Fruit fly (Drosophila melanogaster) whole organism, adult: ENCODE results near the gene bocks.

Experiments
- CG11617 ChIP-seq: fragments of 200-800 bp; sonication (Bioruptor generic); optimal IDR thresholded peaks from 2 replicates; lab custom pipeline; 2017; ENCODE audit warnings: mild to moderate bottlenecking, missing biosample characterization, missing genetic modification reagents, missing genetic modification characterization
- CG12768 ChIP-seq: fragments of 200-800 bp; sonication (Bioruptor generic); optimal IDR thresholded peaks from 2 replicates; lab custom pipeline; 2017; ENCODE audit warnings: missing biosample characterization, missing genetic modification characterization, mild to moderate bottlenecking, moderate library complexity, missing genetic modification reagents
- CG14711 ChIP-seq: fragments of 200-800 bp; sonication (Bioruptor generic); optimal IDR thresholded peaks from 2 replicates; lab custom pipeline; 2018; ENCODE audit warnings: missing biosample characterization, mild to moderate bottlenecking, missing genetic modification characterization, moderate library complexity
- CG1620 ChIP-seq: fragments of 200-800 bp; sonication (Bioruptor generic); optimal IDR thresholded peaks from 2 replicates; lab custom pipeline; 2016; ENCODE audit warnings: missing biosample characterization, missing genetic modification characterization
- CG33017 ChIP-seq: fragments of 200-800 bp; sonication (Bioruptor generic); optimal IDR thresholded peaks from 2 replicates; lab custom pipeline; 2018; ENCODE audit warnings: missing biosample characterization, mild to moderate bottlenecking, missing genetic modification characterization, moderate library complexity
- CG5204 ChIP-seq: fragments of 200-800 bp; sonication (Bioruptor generic); optimal IDR thresholded peaks from 2 replicates; lab custom pipeline; 2016; ENCODE audit warnings: missing biosample characterization, missing genetic modification characterization
- CG7045 ChIP-seq: fragments of 200-800 bp; sonication (Bioruptor generic); optimal IDR thresholded peaks from 2 replicates; lab custom pipeline; 2017; ENCODE audit warnings: missing biosample characterization, mild to moderate bottlenecking, missing genetic modification characterization
- CG7101 ChIP-seq: fragments of 200-800 bp; sonication (Bioruptor generic); optimal IDR thresholded peaks from 2 replicates; lab custom pipeline; 2018; ENCODE audit warnings: missing biosample characterization, mild to moderate bottlenecking, missing genetic modification characterization, moderate library complexity
- Clk ChIP-seq: fragments of 200-800 bp; sonication (Bioruptor generic); optimal IDR thresholded peaks from 2 replicates; lab custom pipeline; 2017; ENCODE audit warnings: missing biosample characterization, missing genetic modification characterization
- Crg-1 ChIP-seq: fragments of 200-800 bp; sonication (Bioruptor generic); optimal IDR thresholded peaks from 2 replicates; lab custom pipeline; 2016; ENCODE audit warnings: missing biosample characterization, missing genetic modification characterization
- Hr96 ChIP-seq: fragments of 200-800 bp; sonication (Bioruptor generic); optimal IDR thresholded peaks from 2 replicates; lab custom pipeline; 2016; ENCODE audit warnings: missing biosample characterization, missing genetic modification characterization
- Mnt ChIP-seq: fragments of 200-800 bp; sonication (Bioruptor generic); optimal IDR thresholded peaks from 2 replicates; lab custom pipeline; 2016; ENCODE audit warnings: missing biosample characterization, mild to moderate bottlenecking, missing genetic modification characterization
- bab1 ChIP-seq: fragments of 200-800 bp; sonication (Bioruptor generic); optimal IDR thresholded peaks from 3 replicates; lab custom pipeline; 2019; ENCODE audit warnings: missing biosample characterization, mild to moderate bottlenecking, missing genetic modification characterization, moderate library complexity
- cic ChIP-seq: fragments of 200-800 bp; sonication (Bioruptor generic); optimal IDR thresholded peaks from 2 replicates; lab custom pipeline; 2017; ENCODE audit warnings: missing biosample characterization, mild to moderate bottlenecking, missing genetic modification characterization, moderate library complexity
- cnc ChIP-seq, 2 experiments: fragments of >200 bp; optimal IDR thresholded peaks; 2 replicates each; lab custom pipeline; 2017
- kay ChIP-seq: fragments of 200-800 bp; sonication (Bioruptor generic); peaks from one replicate; lab custom pipeline; 2016; ENCODE audit warnings: missing biosample characterization, missing genetic modification characterization, borderline replicate concordance
- ovo ChIP-seq: fragments of 200-800 bp; sonication (Bioruptor generic); optimal IDR thresholded peaks from 2 replicates; lab custom pipeline; 2016; ENCODE audit warnings: missing biosample characterization, missing genetic modification characterization
- pad ChIP-seq: fragments of 200-800 bp; sonication (Bioruptor generic); optimal IDR thresholded peaks from 3 replicates; lab custom pipeline; 2017; ENCODE audit warnings: missing biosample characterization, missing genetic modification characterization, mild to moderate bottlenecking, moderate library complexity, missing genetic modification reagents
- tj ChIP-seq: fragments of 200-800 bp; sonication (Bioruptor generic); optimal IDR thresholded peaks from 3 replicates; lab custom pipeline; 2017; ENCODE audit warnings: missing biosample characterization, mild to moderate bottlenecking, missing genetic modification characterization, moderate library complexity
- toe ChIP-seq: fragments of 200-800 bp; sonication (Bioruptor generic); optimal IDR thresholded peaks from 2 replicates; lab custom pipeline; 2016; ENCODE audit warnings: missing biosample characterization, missing genetic modification characterization

bocks gene

DNA sequence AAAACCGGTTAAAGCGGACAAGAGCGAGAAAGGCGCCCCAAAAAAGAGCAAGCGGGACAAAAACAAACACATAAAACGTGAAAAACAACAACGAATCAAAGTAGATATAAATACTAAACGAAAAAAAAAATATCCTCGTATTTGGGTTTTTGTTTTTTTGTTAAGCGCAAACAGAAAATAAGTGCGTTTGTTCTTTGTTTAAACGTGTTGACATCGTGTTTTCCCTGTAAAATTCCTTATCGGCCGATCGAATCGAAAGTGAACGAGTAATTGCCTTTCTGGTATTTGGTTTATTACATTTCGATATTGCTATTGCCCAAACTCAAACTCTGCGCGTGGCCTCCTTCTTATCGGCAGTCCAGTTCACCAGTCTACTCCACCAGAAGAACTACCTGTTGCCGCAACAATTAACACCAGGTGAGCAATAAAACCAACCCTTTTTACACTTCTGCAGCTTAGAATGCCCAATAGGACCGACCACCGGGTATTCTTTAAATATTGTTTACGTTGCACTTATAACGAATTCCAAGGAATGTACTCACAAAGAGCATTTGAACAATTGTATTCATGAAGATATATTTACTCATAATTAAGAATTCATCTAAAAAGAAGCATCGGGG, 1.1 kb upstream of the bocks start:
- TF ChIP-seq ovo (GFP tag; lab: Kevin White, UChicago), result no peak
- TF ChIP-seq Clk, result no peak
- no peak for TF ChIP-seq cnc (optimal IDR thresholded peaks at IDR 0.05; lab: Kevin White, UChicago)
- no peak for TF ChIP-seq kay
- no peak for TF ChIP-seq bab1
- TF ChIP-seq toe (GFP tag; lab: Kevin White, UChicago), result no peak
- no peak for TF ChIP-seq Hr96 (GFP tag; lab: Kevin White, UChicago)
- TF ChIP-seq CG7045 (GFP tag; lab: Kevin White, UChicago), result no peak
- no peak for TF ChIP-seq CG11617 (GFP tag; lab: Kevin White, UChicago)
- no peak for TF ChIP-seq tj (GFP tag; lab: Kevin White, UChicago)
- no peak for TF ChIP-seq cic (GFP tag; lab: Kevin White, UChicago)
- no peak for TF ChIP-seq CG5204
- no peak for TF ChIP-seq Crg-1
- no peak for TF ChIP-seq CG1620 (GFP tag; lab: Kevin White, UChicago)

DNA sequence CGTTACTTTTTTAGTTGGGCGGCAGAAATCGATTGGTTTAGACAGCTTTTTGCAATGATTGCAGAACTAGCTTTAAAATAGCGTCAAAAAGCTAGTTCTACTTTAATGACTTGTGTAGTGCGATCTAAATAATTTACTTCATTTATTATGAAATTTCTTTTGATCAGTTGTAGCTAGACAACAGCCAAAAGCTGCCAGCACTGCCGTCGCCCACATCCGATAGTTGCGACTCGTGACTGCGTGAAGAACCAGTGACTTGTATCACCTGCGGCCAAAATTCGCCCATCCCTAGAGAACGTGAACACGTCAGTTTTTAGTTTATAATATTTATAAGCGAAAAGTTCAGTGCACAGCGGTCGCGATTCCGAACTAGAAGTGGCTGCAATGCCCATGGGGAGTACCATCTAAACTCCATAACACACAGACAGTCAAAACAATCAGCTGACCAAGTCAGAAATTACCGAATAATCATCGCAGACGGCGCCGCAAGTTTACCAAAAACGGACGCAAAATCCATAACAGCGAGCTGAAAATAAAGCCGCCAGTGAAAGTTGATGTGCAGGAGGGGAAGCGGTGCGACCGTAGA, 4.0 kb downstream of the bocks start, which contains the start of gene P58IPK:
TSS of gene P58IPK (plus strand) at position 280 of the 586 bp plus-strand sequence.
- TF ChIP-seq toe (GFP tag; lab: Kevin White, UChicago) (peak; percentile 86), bab1 (peak; percentile 45), CG11617 (GFP tag; lab: Kevin White, UChicago) (peak; percentile 45), Hr96 (GFP tag; lab: Kevin White, UChicago) (no peak), Crg-1 (no peak), pad (GFP tag; lab: Kevin White, UChicago) (peak; percentile 51), CG1620 (GFP tag; lab: Kevin White, UChicago) (peak; percentile 72), cic (GFP tag; lab: Kevin White, UChicago) (peak; percentile 46), tj (GFP tag; lab: Kevin White, UChicago) (peak; percentile 41), Mnt (GFP tag; lab: Kevin White, UChicago) (peak; percentile 77), CG12768 (GFP tag; lab: Kevin White, UChicago) (peak; percentile 14), CG14711 (tag; lab: Kevin White, UChicago) (peak; percentile 49), Clk (peak; percentile 31), CG7045 (GFP tag; lab: Kevin White, UChicago) (peak; percentile 10), CG5204 (no peak), CG7101 (peak; percentile 53), cnc (optimal IDR thresholded peaks at IDR 0.05; lab: Kevin White, UChicago) (no peak), kay (no peak), CG33017 (tag; lab: Kevin White, UChicago) (peak; percentile 15), ovo (GFP tag; lab: Kevin White, UChicago) (no peak)

DNA sequence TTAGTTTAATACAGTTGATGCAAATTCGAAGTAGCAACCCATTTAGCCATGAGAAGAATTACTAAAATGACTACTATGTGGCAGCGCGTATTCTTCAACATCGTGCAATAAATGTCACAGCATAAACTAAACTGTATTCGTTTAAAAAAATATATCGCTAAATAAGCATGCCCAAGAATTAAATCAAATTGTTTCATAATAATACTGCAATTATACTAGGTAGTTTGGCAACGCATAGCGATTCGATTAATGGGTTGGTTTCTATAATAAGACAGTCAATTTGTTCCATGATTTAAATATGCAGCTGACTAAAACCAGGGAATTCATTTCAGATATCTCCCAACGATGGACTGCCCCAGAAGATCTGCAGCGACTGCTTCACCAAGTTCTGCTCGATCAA, 7.7 kb downstream of the bocks start, which contains the start of gene CG33654:
TSS of gene CG33654 (minus strand) at position 101 of the 400 bp plus-strand sequence.
- TF ChIP-seq toe (GFP tag; lab: Kevin White, UChicago), result no peak
- TF ChIP-seq Mnt (GFP tag; lab: Kevin White, UChicago), result no peak
- no peak for TF ChIP-seq bab1
- TF ChIP-seq CG33017 (tag; lab: Kevin White, UChicago), result no peak
- TF ChIP-seq pad (GFP tag; lab: Kevin White, UChicago), result no peak
- no peak for TF ChIP-seq ovo (GFP tag; lab: Kevin White, UChicago)
- no peak for TF ChIP-seq CG12768 (GFP tag; lab: Kevin White, UChicago)

DNA sequence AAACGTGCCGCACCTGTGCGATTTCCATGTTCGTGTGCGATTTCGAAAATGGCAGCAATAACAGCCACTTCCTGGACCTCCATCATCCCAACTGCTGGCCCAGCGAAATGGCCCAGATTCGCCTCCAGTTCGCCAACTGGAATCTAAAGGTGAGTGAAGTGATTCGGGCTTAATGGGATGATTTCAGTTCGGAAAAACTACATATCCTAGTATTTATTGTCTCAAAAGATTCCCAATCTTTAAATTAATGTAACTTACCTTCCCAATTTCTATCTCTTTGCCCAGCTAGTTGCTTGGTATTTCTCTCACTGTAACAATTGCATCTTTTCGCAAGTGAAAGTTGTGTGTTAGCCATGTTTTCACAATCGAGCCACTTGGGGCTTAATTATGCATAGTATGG, 8.8 kb downstream of the bocks start:
- TF ChIP-seq CG5204 (no peak), Hr96 (GFP tag; lab: Kevin White, UChicago) (no peak), bab1 (no peak), CG11617 (GFP tag; lab: Kevin White, UChicago) (no peak), tj (GFP tag; lab: Kevin White, UChicago) (no peak), Mnt (GFP tag; lab: Kevin White, UChicago) (no peak)

DNA sequence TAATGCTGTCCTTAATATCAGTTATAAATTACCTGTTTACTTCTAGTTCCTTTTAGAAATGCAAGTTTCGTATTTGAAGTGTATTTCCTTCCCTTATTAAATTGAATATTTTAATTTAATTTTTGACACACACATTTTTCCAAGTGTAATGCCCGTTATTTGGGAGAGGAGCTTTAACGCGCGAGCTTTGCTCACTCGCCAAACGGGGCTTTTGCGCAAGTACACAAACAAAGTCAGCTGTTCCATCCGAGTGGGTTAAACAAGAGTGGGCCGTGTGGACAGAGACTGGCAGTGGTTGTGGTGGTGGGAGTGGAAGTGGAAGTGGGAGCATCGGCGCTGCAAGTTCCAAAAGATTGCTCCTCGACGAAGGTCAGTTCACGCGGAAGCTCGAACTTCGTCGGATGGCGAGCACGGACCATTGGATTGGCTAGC, 9.7 kb downstream of the bocks start, which contains the start of gene CG8301:
TSS of gene CG8301 (plus strand) at position 218 of the 432 bp plus-strand sequence.
- TF ChIP-seq CG7045 (GFP tag; lab: Kevin White, UChicago), result peak; percentile 22
- no peak for TF ChIP-seq Clk
- no peak for TF ChIP-seq cnc (optimal IDR thresholded peaks at IDR 0.05; lab: Kevin White, UChicago)
- TF ChIP-seq CG12768 (GFP tag; lab: Kevin White, UChicago), result peak; percentile 36
- peak; percentile 6 for TF ChIP-seq CG14711 (tag; lab: Kevin White, UChicago)
- peak; percentile 25 for TF ChIP-seq CG7101
- TF ChIP-seq ovo (GFP tag; lab: Kevin White, UChicago), result peak; percentile 97
- peak; percentile 26 for TF ChIP-seq CG11617 (GFP tag; lab: Kevin White, UChicago)
- TF ChIP-seq CG5204, result no peak
- TF ChIP-seq toe (GFP tag; lab: Kevin White, UChicago), result no peak
- TF ChIP-seq cic (GFP tag; lab: Kevin White, UChicago), result peak; percentile 6
- TF ChIP-seq bab1, result peak; percentile 61
- TF ChIP-seq CG33017 (tag; lab: Kevin White, UChicago), result peak; percentile 29
- peak; percentile 0 for TF ChIP-seq CG1620 (GFP tag; lab: Kevin White, UChicago)
- peak; percentile 26 for TF ChIP-seq tj (GFP tag; lab: Kevin White, UChicago)
- TF ChIP-seq Hr96 (GFP tag; lab: Kevin White, UChicago), result no peak
